Fruit fly (Drosophila melanogaster) whole organism: Measurements from ENCODE around the gene CG1695.
"Not testable (repeated sequence)": the region's sequence is repeated elsewhere in the genome, so short reads cannot be mapped to it uniquely, and the experiment has no call there.

Experiments used
- CG8478 ChIP-seq: fragments of >200 bp; optimal IDR thresholded peaks from 2 replicates; lab custom pipeline; 2018; ENCODE audit warnings: inconsistent platforms
- Dll ChIP-seq: fragments of >200 bp; optimal IDR thresholded peaks from 2 replicates; lab custom pipeline; 2017
- EcR ChIP-seq, 2 experiments: fragments of >200 bp; optimal IDR thresholded peaks; 2 replicates each; lab custom pipeline; 2017; ENCODE audit warnings: missing biosample characterization in 2 of 2, missing genetic modification characterization in 2 of 2, missing genetic modification reagents in 2 of 2
- pan ChIP-seq: fragments of >200 bp; optimal IDR thresholded peaks from 2 replicates; lab custom pipeline; 2017
- psq ChIP-seq: fragments of >200 bp; optimal IDR thresholded peaks from 2 replicates; lab custom pipeline; 2017
- usp ChIP-seq: fragments of >200 bp; optimal IDR thresholded peaks from 2 replicates; lab custom pipeline; 2017; ENCODE audit warnings: missing biosample characterization, missing genetic modification characterization, mixed read lengths

Gene CG1695

dm6 chrX:20416433-20416832 is 17.3 kb upstream of the CG1695 start, which contains the start of gene Obp19b:
Gene Obp19b, plus strand, starts transcription at chrX:20416733.
- no peak for TF ChIP-seq pan (lab: Kevin White, UChicago)
- no peak for TF ChIP-seq CG8478 (lab: Kevin White, UChicago)
- no peak for TF ChIP-seq Dll (lab: Kevin White, UChicago)
- no peak for TF ChIP-seq usp (GFP tag; lab: Kevin White, UChicago)
- TF ChIP-seq psq (lab: Kevin White, UChicago): no peak
- no peak for TF ChIP-seq EcR (GFP tag; optimal IDR thresholded peaks at IDR 0.05; lab: Kevin White, UChicago)

dm6 chrX:20418864-20419263 is 14.9 kb upstream of the CG1695 start, which contains the start of gene Obp19c:
Gene Obp19c, minus strand, starts transcription at chrX:20418964.
- TF ChIP-seq CG8478 (lab: Kevin White, UChicago) (no peak), EcR (GFP tag; optimal IDR thresholded peaks at IDR 0.05; lab: Kevin White, UChicago) (no peak), Dll (lab: Kevin White, UChicago) (no peak), pan (lab: Kevin White, UChicago) (no peak), psq (lab: Kevin White, UChicago) (no peak), usp (GFP tag; lab: Kevin White, UChicago) (no peak)

DNA sequence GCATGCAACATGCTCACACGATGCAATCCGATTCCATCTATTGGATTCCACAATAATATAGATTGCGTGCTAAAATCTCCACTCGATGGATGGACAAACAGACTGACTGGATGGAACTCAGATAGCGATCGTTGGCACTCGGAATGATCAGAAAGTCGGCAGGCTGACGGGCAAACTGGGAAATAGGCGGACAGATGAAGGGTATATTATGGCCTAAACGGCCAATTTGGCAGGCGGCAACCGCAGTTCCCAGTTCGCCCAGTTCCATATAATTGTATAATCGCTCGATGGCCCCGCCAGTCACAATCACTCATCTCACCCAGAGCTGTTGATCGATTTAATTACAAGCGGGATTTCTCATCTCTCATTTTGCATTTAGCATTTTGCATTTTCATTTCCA is 14.4 kb upstream of the CG1695 start, which contains the start of gene Obp19d:
Gene Obp19d (plus strand): TSS at position 301 of the 400 bp plus-strand sequence.
- TF ChIP-seq Dll (lab: Kevin White, UChicago): no peak
- TF ChIP-seq psq (lab: Kevin White, UChicago): no peak
- no peak for TF ChIP-seq EcR (GFP tag; optimal IDR thresholded peaks at IDR 0.05; lab: Kevin White, UChicago)
- TF ChIP-seq CG8478 (lab: Kevin White, UChicago): no peak
- TF ChIP-seq pan (lab: Kevin White, UChicago): no peak
- TF ChIP-seq usp (GFP tag; lab: Kevin White, UChicago): no peak

- TF ChIP-seq pan (lab: Kevin White, UChicago): no peak
- no peak for TF ChIP-seq Dll (lab: Kevin White, UChicago)
- TF ChIP-seq EcR (GFP tag; optimal IDR thresholded peaks at IDR 0.05; lab: Kevin White, UChicago): no peak
- no peak for TF ChIP-seq CG8478 (lab: Kevin White, UChicago)
- TF ChIP-seq psq (lab: Kevin White, UChicago): no peak
- TF ChIP-seq usp (GFP tag; lab: Kevin White, UChicago): no peak
These were observed 10.6 kb upstream of the CG1695 start for dm6 chrX:20423158-20423557.

- no peak for TF ChIP-seq usp (GFP tag; lab: Kevin White, UChicago)
- TF ChIP-seq CG8478 (lab: Kevin White, UChicago): no peak
- TF ChIP-seq Dll (lab: Kevin White, UChicago): no peak
- no peak for TF ChIP-seq pan (lab: Kevin White, UChicago)
- no peak for TF ChIP-seq psq (lab: Kevin White, UChicago)
- TF ChIP-seq EcR (GFP tag; optimal IDR thresholded peaks at IDR 0.05; lab: Kevin White, UChicago): no peak
These were observed 10.0 kb upstream of the CG1695 start, which contains the start of the genes Pp4-19C and cactin for dm6 chrX:20423747-20424165. Gene Pp4-19C, minus strand, starts transcription at chrX:20424002. Gene cactin, plus strand, starts transcription at chrX:20424069.

DNA sequence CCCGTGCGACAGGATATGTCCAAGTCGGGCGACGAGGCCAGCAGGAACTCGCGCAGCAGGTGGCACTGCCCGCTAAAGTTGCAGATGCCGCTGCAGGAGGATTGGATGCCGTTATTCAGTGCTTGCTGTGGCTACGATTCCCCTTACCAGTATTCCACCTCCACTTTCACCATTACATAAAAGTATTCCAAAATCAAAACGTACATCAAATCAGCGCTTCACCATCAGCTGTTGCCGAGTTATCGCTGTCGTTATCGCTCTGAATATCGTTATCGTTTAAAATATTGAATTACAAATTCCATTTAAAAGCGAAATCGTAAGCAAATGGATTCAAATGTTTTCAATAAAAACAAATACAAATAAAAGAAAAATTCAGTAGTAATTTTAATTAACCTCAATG is 6.9 kb upstream of the CG1695 start, which contains the start of gene CG15456:
Gene CG15456 (minus strand): TSS at position 225 of the 400 bp plus-strand sequence.
- TF ChIP-seq EcR (GFP tag; optimal IDR thresholded peaks at IDR 0.05; lab: Kevin White, UChicago) (no peak), pan (lab: Kevin White, UChicago) (no peak), usp (GFP tag; lab: Kevin White, UChicago) (no peak), Dll (lab: Kevin White, UChicago) (no peak), CG8478 (lab: Kevin White, UChicago) (no peak), psq (lab: Kevin White, UChicago) (no peak)

DNA sequence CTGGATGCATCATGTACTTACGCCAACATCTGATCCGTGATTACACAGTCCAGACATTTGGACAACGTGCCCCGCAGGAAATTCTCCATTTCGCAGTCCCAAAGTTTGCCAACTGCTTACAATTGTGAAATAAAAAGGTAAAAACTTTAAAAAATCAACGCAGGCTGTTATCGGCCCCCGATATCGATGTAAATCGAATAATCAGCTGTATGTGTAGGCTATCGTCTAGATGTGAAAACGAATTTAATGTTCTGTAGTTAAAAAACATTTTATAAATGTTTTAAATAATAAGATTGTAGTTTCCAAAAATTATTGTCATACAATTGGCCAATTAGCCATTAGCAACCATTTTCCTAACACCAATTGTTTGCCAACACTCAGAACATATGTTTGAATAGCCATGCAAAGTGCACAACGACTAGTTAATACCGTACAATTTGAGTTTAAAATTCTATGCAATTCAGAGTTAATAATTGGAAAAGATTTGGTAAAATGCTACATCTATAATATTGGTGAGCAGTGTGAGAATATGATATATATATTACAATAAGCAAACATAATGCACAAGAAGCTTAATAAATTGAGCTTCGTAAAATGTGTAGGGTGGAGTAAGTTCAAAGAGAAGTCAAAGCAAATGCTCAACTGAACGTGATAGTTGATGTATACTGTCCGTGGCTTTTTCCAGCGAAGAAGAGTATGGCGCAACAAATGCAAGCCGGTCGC is 4.1 kb upstream of the CG1695 start, which contains the start of the genes CG11710 and mal:
Gene CG11710 (minus strand): TSS at position 192 of the 723 bp plus-strand sequence.
Gene mal (plus strand): TSS at position 194 of the 723 bp plus-strand sequence.
- TF ChIP-seq usp (GFP tag; lab: Kevin White, UChicago) (no peak), pan (lab: Kevin White, UChicago) (no peak), EcR (GFP tag; optimal IDR thresholded peaks at IDR 0.05; lab: Kevin White, UChicago) (no peak), Dll (lab: Kevin White, UChicago) (no peak), psq (lab: Kevin White, UChicago) (no peak), CG8478 (lab: Kevin White, UChicago) (no peak)

dm6 chrX:20434534-20434933 is 784 bp downstream of the CG1695 start:
- TF ChIP-seq usp (GFP tag; lab: Kevin White, UChicago): no peak
- TF ChIP-seq Dll (lab: Kevin White, UChicago): no peak
- TF ChIP-seq pan (lab: Kevin White, UChicago): no peak
- no peak for TF ChIP-seq psq (lab: Kevin White, UChicago)
- no peak for TF ChIP-seq CG8478 (lab: Kevin White, UChicago)
- no peak for TF ChIP-seq EcR (GFP tag; optimal IDR thresholded peaks at IDR 0.05; lab: Kevin White, UChicago)

DNA sequence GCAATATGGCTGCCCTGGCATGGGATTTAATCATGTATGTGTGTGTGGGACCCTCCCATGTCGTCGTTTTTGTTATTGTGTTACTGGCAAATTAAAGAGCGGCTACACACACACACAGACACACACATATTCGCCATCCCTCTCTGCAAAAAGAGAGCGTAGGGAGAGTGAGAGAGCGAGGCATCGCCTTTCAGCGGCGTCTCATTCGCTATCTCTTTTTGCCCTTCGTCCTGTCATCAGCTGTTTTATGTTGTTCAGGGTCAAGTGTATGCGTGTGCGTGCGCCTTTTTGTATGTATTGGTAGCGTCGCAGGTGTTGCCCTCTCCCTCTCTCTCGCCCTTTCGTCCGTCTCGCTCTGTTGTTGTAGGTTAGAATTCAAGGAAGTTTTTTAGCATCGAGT is 3.1 kb downstream of the CG1695 start:
- TF ChIP-seq Dll (lab: Kevin White, UChicago) (no peak), usp (GFP tag; lab: Kevin White, UChicago) (no peak), EcR (GFP tag; optimal IDR thresholded peaks at IDR 0.05; lab: Kevin White, UChicago) (no peak), pan (lab: Kevin White, UChicago) (no peak), CG8478 (lab: Kevin White, UChicago) (no peak), psq (lab: Kevin White, UChicago) (no peak)

DNA sequence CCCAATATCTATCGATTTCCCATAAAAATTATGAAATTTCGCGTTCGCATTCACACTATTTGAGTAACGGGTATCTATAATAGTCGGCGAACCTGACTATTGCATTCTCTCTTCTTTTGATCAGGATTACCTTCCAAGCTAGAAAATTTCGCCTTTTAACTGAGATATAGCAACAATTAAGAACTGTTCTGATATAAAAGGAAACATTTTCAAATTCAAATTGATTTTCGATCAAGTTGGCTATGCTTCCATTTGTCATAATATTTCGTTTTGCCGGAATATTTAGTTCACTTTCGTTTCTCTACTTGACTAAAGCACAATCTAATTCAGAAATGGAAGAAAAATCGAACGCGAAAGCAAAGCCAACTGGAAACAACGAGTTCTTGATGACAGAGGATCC is 12.3 kb downstream of the CG1695 start, which contains the start of gene CG42578:
Gene CG42578 (plus strand): TSS at position 301 of the 400 bp plus-strand sequence.
- not testable (repeated sequence) for TF ChIP-seq usp (GFP tag; lab: Kevin White, UChicago); CG8478 (lab: Kevin White, UChicago); pan (lab: Kevin White, UChicago)
